Fruit fly (Drosophila melanogaster) whole organism, embryonic: ENCODE data around the gene Ssl2.

ENCODE experiments used
- Adf1 ChIP-seq: fragments of 200-800 bp; sonication (Bioruptor generic); IDR thresholded peaks from 2 replicates; pipeline ENCODE4 v1.3.6; 2022; ENCODE audit warnings: missing biosample characterization, missing genetic modification characterization
- Awh ChIP-seq: fragments of 200-800 bp; sonication (Bioruptor generic); IDR thresholded peaks from 2 replicates; pipeline ENCODE4, ENCODE4 v1.3.6; 2022; ENCODE audit warnings: missing biosample characterization, missing genetic modification characterization
- CG10321 ChIP-seq: fragments of 200-800 bp; sonication (Bioruptor generic); IDR thresholded peaks from 2 replicates; pipeline ENCODE4 v1.3.6; 2022; ENCODE audit warnings: missing biosample characterization, missing genetic modification characterization
- CG11696 ChIP-seq: fragments of 200-800 bp; sonication (Bioruptor generic); IDR thresholded peaks from 2 replicates; pipeline ENCODE4 v1.3.6; 2022; ENCODE audit warnings: missing biosample characterization, missing genetic modification characterization
- CG14441 ChIP-seq: fragments of 200-800 bp; sonication (Bioruptor generic); IDR thresholded peaks from 2 replicates; pipeline ENCODE4 v1.3.6; 2022; ENCODE audit warnings: missing biosample characterization, missing genetic modification characterization
- CG14710 ChIP-seq: fragments of 200-800 bp; sonication (Bioruptor generic); optimal IDR thresholded peaks from 3 replicates; lab custom pipeline; 2019; ENCODE audit warnings: missing biosample characterization, mild to moderate bottlenecking, missing genetic modification characterization, moderate library complexity
- CG15073 ChIP-seq: fragments of 200-800 bp; sonication (Bioruptor generic); optimal IDR thresholded peaks from 2 replicates; lab custom pipeline; 2016; ENCODE audit warnings: missing biosample characterization, missing genetic modification characterization
- CG1603 ChIP-seq: fragments of 200-800 bp; sonication (Bioruptor generic); optimal IDR thresholded peaks from 2 replicates; lab custom pipeline; 2019; ENCODE audit warnings: missing biosample characterization, mild to moderate bottlenecking, missing genetic modification characterization, moderate library complexity
- CG16779 ChIP-seq: fragments of 200-800 bp; sonication (Bioruptor generic); IDR thresholded peaks from 2 replicates; pipeline ENCODE4 v1.3.6; 2022; ENCODE audit warnings: missing biosample characterization, missing genetic modification characterization
- CG17186 ChIP-seq: fragments of 200-800 bp; sonication (Bioruptor generic); optimal IDR thresholded peaks from 3 replicates; lab custom pipeline; 2017; ENCODE audit warnings: missing biosample characterization, missing genetic modification reagents, missing genetic modification characterization
- CG17568 ChIP-seq: fragments of 200-800 bp; sonication (Bioruptor generic); optimal IDR thresholded peaks from 2 replicates; lab custom pipeline; 2018; ENCODE audit warnings: missing biosample characterization, mild to moderate bottlenecking, missing genetic modification characterization, moderate library complexity
- CG18619 ChIP-seq: fragments of 200-800 bp; sonication (Bioruptor generic); optimal IDR thresholded peaks from 3 replicates; lab custom pipeline; 2017; ENCODE audit warnings: missing biosample characterization, mild to moderate bottlenecking, missing genetic modification characterization
- CG2116 ChIP-seq: fragments of 200-800 bp; sonication (Bioruptor generic); optimal IDR thresholded peaks from 3 replicates; lab custom pipeline; 2018; ENCODE audit warnings: missing biosample characterization, mild to moderate bottlenecking, missing genetic modification characterization
- CG2120 ChIP-seq: fragments of 200-800 bp; sonication (Bioruptor generic); optimal IDR thresholded peaks from 3 replicates; lab custom pipeline; 2016; ENCODE audit warnings: missing biosample characterization, missing genetic modification characterization
- CG2202 ChIP-seq: fragments of 200-800 bp; sonication (Bioruptor generic); optimal IDR thresholded peaks from 2 replicates; lab custom pipeline; 2018; ENCODE audit warnings: missing biosample characterization, mild to moderate bottlenecking, missing genetic modification characterization
- CG3163 ChIP-seq: fragments of 200-800 bp; sonication (Bioruptor generic); optimal IDR thresholded peaks from 3 replicates; lab custom pipeline; 2016; ENCODE audit warnings: missing biosample characterization, missing genetic modification characterization
- CG32532 ChIP-seq: fragments of 200-800 bp; sonication (Bioruptor generic); IDR thresholded peaks from 2 replicates; pipeline ENCODE4 v1.3.6; 2022; ENCODE audit warnings: missing biosample characterization, missing genetic modification characterization
- CG3407 ChIP-seq: fragments of 200-800 bp; sonication (Bioruptor generic); optimal IDR thresholded peaks from 2 replicates; lab custom pipeline; 2018; ENCODE audit warnings: missing biosample characterization, mild to moderate bottlenecking, missing genetic modification characterization
- CG4282 ChIP-seq: fragments of 200-800 bp; sonication (Bioruptor generic); optimal IDR thresholded peaks from 2 replicates; lab custom pipeline; 2016; ENCODE audit warnings: missing biosample characterization, missing genetic modification characterization
- CG7745 ChIP-seq: fragments of 200-800 bp; sonication (Bioruptor generic); optimal IDR thresholded peaks from 2 replicates; lab custom pipeline; 2018; ENCODE audit warnings: missing biosample characterization, mild to moderate bottlenecking, missing genetic modification characterization, moderate library complexity
- CG7928 ChIP-seq: fragments of 200-800 bp; sonication (Bioruptor generic); optimal IDR thresholded peaks from 2 replicates; lab custom pipeline; 2017; ENCODE audit warnings: missing biosample characterization, mild to moderate bottlenecking, missing genetic modification characterization
- CG7963 ChIP-seq: fragments of 200-800 bp; sonication (Bioruptor generic); IDR thresholded peaks from 3 replicates; pipeline ENCODE4 v1.3.6; 2022; ENCODE audit warnings: missing biosample characterization, missing genetic modification characterization; ENCODE audit not compliant: partially characterized antibody
- CG8359 ChIP-seq: fragments of 200-800 bp; sonication (Bioruptor generic); optimal IDR thresholded peaks from 2 replicates; lab custom pipeline; 2017; ENCODE audit warnings: missing biosample characterization, mild to moderate bottlenecking, missing genetic modification characterization, borderline replicate concordance
- Eip74EF ChIP-seq, 2 experiments: fragments of 200-800 bp in 1 of 2; fragments of >200 bp in 1 of 2; sonication (Bioruptor generic) in 1 of 2; optimal IDR thresholded peaks; 2 replicates each; lab custom pipeline; 2017 to 2019; ENCODE audit warnings: missing biosample characterization in 2 of 2, missing genetic modification characterization in 2 of 2, mild to moderate bottlenecking in 1 of 2, moderate library complexity in 1 of 2
- Ets65A ChIP-seq: fragments of 200-800 bp; sonication (Bioruptor generic); peaks from one replicate; lab custom pipeline; 2016; ENCODE audit warnings: missing biosample characterization, missing genetic modification characterization
- HLH4C ChIP-seq: fragments of 200-800 bp; sonication (Bioruptor generic); IDR thresholded peaks from 3 replicates; pipeline ENCODE4 v1.3.6; 2022; ENCODE audit warnings: missing biosample characterization, missing genetic modification characterization; ENCODE audit not compliant: partially characterized antibody
- HLH54F ChIP-seq: fragments of 200-800 bp; sonication (Bioruptor generic); optimal IDR thresholded peaks from 3 replicates; lab custom pipeline; 2016; ENCODE audit warnings: missing biosample characterization, missing genetic modification characterization
- Hr39 ChIP-seq: fragments of >200 bp; optimal IDR thresholded peaks from 2 replicates; lab custom pipeline; 2017
- Med ChIP-seq: fragments of 200-800 bp; sonication (Bioruptor generic); peaks from one replicate; lab custom pipeline; 2016; ENCODE audit warnings: missing biosample characterization, missing genetic modification characterization, mild to moderate bottlenecking, inconsistent platforms, moderate library complexity
- NfI ChIP-seq: fragments of 200-800 bp; sonication (Bioruptor generic); optimal IDR thresholded peaks from 3 replicates; lab custom pipeline; 2018; ENCODE audit warnings: missing biosample characterization, mild to moderate bottlenecking, missing genetic modification characterization, moderate library complexity
- Opbp ChIP-seq: fragments of 200-800 bp; sonication (Bioruptor generic); IDR thresholded peaks from 3 replicates; pipeline ENCODE4 v1.3.6; 2022; ENCODE audit warnings: missing biosample characterization, missing genetic modification characterization; ENCODE audit not compliant: partially characterized antibody
- PHDP ChIP-seq: fragments of 200-800 bp; sonication (Bioruptor generic); optimal IDR thresholded peaks from 3 replicates; lab custom pipeline; 2018; ENCODE audit warnings: missing biosample characterization, mild to moderate bottlenecking, missing genetic modification characterization, moderate library complexity
- Ssrp ChIP-seq: fragments of 200-800 bp; sonication (Bioruptor generic); optimal IDR thresholded peaks from 2 replicates; lab custom pipeline; 2018; ENCODE audit warnings: missing biosample characterization, mild to moderate bottlenecking, missing genetic modification characterization, moderate library complexity
- ap ChIP-seq: fragments of 200-800 bp; sonication (Bioruptor generic); IDR thresholded peaks from 2 replicates; pipeline ENCODE4 v1.3.6; 2022; ENCODE audit warnings: missing biosample characterization, missing genetic modification characterization
- bsh ChIP-seq, 2 experiments: fragments of 200-800 bp; sonication (Bioruptor generic); optimal IDR thresholded peaks; 2 replicates each; lab custom pipeline; 2017 to 2018; ENCODE audit warnings: mild to moderate bottlenecking in 2 of 2, missing biosample characterization in 2 of 2, missing genetic modification characterization in 2 of 2, moderate library complexity in 1 of 2
- chif ChIP-seq, 2 experiments: fragments of 200-800 bp; sonication (Bioruptor generic); optimal IDR thresholded peaks; 3 replicates each; lab custom pipeline; 2016; ENCODE audit warnings: missing biosample characterization in 2 of 2, missing genetic modification characterization in 2 of 2
- crol ChIP-seq: fragments of 200-800 bp; sonication (Bioruptor generic); IDR thresholded peaks from 2 replicates; pipeline ENCODE4 v1.3.6; 2022; ENCODE audit warnings: missing biosample characterization, missing genetic modification characterization
- dati ChIP-seq: fragments of 200-800 bp; sonication (Bioruptor generic); IDR thresholded peaks from 2 replicates; pipeline ENCODE4 v1.3.6; 2022; ENCODE audit warnings: missing biosample characterization, missing genetic modification characterization
- h ChIP-seq: fragments of >200 bp; optimal IDR thresholded peaks from 2 replicates; lab custom pipeline; 2017
- hb ChIP-seq: fragments of 200-800 bp; sonication (Bioruptor generic); IDR thresholded peaks from 3 replicates; pipeline ENCODE4 v1.3.6; 2022; ENCODE audit warnings: missing biosample characterization, missing genetic modification characterization; ENCODE audit not compliant: partially characterized antibody
- jing ChIP-seq: fragments of 200-800 bp; sonication (Bioruptor generic); optimal IDR thresholded peaks from 2 replicates; lab custom pipeline; 2018; ENCODE audit warnings: missing biosample characterization, mild to moderate bottlenecking, missing genetic modification characterization
- kni ChIP-seq: fragments of 200-800 bp; sonication (Bioruptor generic); optimal IDR thresholded peaks from 3 replicates; lab custom pipeline; 2017; ENCODE audit warnings: mild to moderate bottlenecking, missing biosample characterization, missing genetic modification reagents, missing genetic modification characterization
- luna ChIP-seq: fragments of 200-800 bp; sonication (Bioruptor generic); optimal IDR thresholded peaks from 2 replicates; lab custom pipeline; 2016; ENCODE audit warnings: missing biosample characterization, missing genetic modification characterization
- mld ChIP-seq: fragments of 200-800 bp; sonication (Bioruptor generic); IDR thresholded peaks from 3 replicates; pipeline ENCODE4 v1.3.6; 2022; ENCODE audit warnings: missing biosample characterization, missing genetic modification characterization; ENCODE audit not compliant: partially characterized antibody
- nmo ChIP-seq: fragments of 200-800 bp; sonication (Bioruptor generic); optimal IDR thresholded peaks from 2 replicates; lab custom pipeline; 2018; ENCODE audit warnings: missing biosample characterization, mild to moderate bottlenecking, missing genetic modification characterization, moderate library complexity
- peb ChIP-seq: fragments of 200-800 bp; sonication (Bioruptor generic); IDR thresholded peaks from 2 replicates; pipeline ENCODE4 v1.3.6; 2022; ENCODE audit warnings: missing biosample characterization, missing genetic modification characterization
- prd ChIP-seq, 3 experiments: fragments of >200 bp in 2 of 3; fragments of 200-800 bp in 1 of 3; sonication (Bioruptor generic) in 1 of 3; optimal IDR thresholded peaks in 2 of 3; IDR thresholded peaks in 1 of 3; 2 replicates in 2 of 3; 3 replicates in 1 of 3; pipeline versions ENCODE4 v1.3.6 to Lab custom; 2017 to 2022; ENCODE audit warnings: missing biosample characterization in 1 of 3, missing genetic modification characterization in 1 of 3
- row ChIP-seq: fragments of 200-800 bp; sonication (Bioruptor generic); IDR thresholded peaks from 3 replicates; pipeline ENCODE4 v1.3.6; 2022; ENCODE audit warnings: missing biosample characterization, missing genetic modification characterization
- sens ChIP-seq: fragments of 200-800 bp; sonication (Bioruptor generic); peaks from one replicate; lab custom pipeline; 2016; ENCODE audit warnings: missing biosample characterization, missing genetic modification characterization
- sna ChIP-seq: fragments of 200-800 bp; sonication (Bioruptor generic); IDR thresholded peaks from 2 replicates; pipeline ENCODE4 v1.3.6; 2022; ENCODE audit warnings: missing biosample characterization, missing genetic modification characterization; ENCODE audit not compliant: partially characterized antibody
- zen ChIP-seq: fragments of 200-800 bp; sonication (Bioruptor generic); optimal IDR thresholded peaks from 3 replicates; lab custom pipeline; 2018; ENCODE audit warnings: missing biosample characterization, mild to moderate bottlenecking, missing genetic modification characterization, moderate library complexity

The Ssl2 gene

dm6 chr3R:29074001-29074609, 41.7 kb upstream of the Ssl2 start (continued):
- no peak for TF ChIP-seq CG17186 (GFP tag; lab: Kevin White, UChicago)
- no peak for TF ChIP-seq Ssrp
- no peak for TF ChIP-seq luna
- peak; percentile 21 for TF ChIP-seq CG2202 (tag; lab: Kevin White, UChicago)
- peak in 1 of 2 experiments; percentile 10 for TF ChIP-seq bsh (GFP tag; optimal IDR thresholded peaks at IDR 0.05; lab: Kevin White, UChicago)
- no peak for TF ChIP-seq CG2116
- no peak; the same call in 1 of the 2 replicates for TF ChIP-seq CG32532
- peak; percentile 41; the same call in 1 of the 2 replicates for TF ChIP-seq CG10321 (GFP tag; lab: Robert Waterston, UW)
- TF ChIP-seq CG14441 (GFP tag; lab: Robert Waterston, UW), result no peak
- peak; percentile 31 for TF ChIP-seq sens (GFP tag; lab: Kevin White, UChicago)
- TF ChIP-seq PHDP (tag; lab: Kevin White, UChicago), result peak; percentile 14
- TF ChIP-seq HLH4C (GFP tag; lab: Robert Waterston, UW), result no peak
- no peak for TF ChIP-seq CG4282 (GFP tag; lab: Kevin White, UChicago)
- no peak for TF ChIP-seq CG15073 (GFP tag; lab: Kevin White, UChicago)
- no peak for TF ChIP-seq hb (GFP tag; lab: Robert Waterston, UW)
- TF ChIP-seq CG16779 (GFP tag; lab: Robert Waterston, UW), result no peak
- TF ChIP-seq Opbp (GFP tag; lab: Robert Waterston, UW), result no peak
- TF ChIP-seq CG18619, result no peak
- TF ChIP-seq CG2120, result no peak
- TF ChIP-seq CG17568 (GFP tag; lab: Kevin White, UChicago), result no peak
- TF ChIP-seq CG7963 (GFP tag; lab: Robert Waterston, UW), result no peak
- TF ChIP-seq chif (GFP tag; optimal IDR thresholded peaks at IDR 0.05; lab: Kevin White, UChicago), result no peak
- no peak for TF ChIP-seq prd (optimal IDR thresholded peaks at IDR 0.05; lab: Kevin White, UChicago)
- no peak for TF ChIP-seq prd (GFP tag; IDR thresholded peaks at IDR 0.05; lab: Robert Waterston, UW)
- no peak for TF ChIP-seq CG7928 (GFP tag; lab: Kevin White, UChicago)
- no peak for TF ChIP-seq CG3407 (GFP tag; lab: Kevin White, UChicago)
- no peak for TF ChIP-seq row (GFP tag; lab: Robert Waterston, UW)
- TF ChIP-seq crol (GFP tag; lab: Robert Waterston, UW), result peak; percentile 75
- no peak for TF ChIP-seq ap (GFP tag; lab: Robert Waterston, UW)
- peak; percentile 10 for TF ChIP-seq CG3163 (GFP tag; lab: Kevin White, UChicago)
- TF ChIP-seq kni (GFP tag; lab: Kevin White, UChicago), result peak; percentile 97
- no peak for TF ChIP-seq h
- no peak for TF ChIP-seq Adf1 (GFP tag; lab: Robert Waterston, UW)
- TF ChIP-seq CG7745, result no peak
- TF ChIP-seq HLH54F (GFP tag; lab: Kevin White, UChicago), result no peak
- TF ChIP-seq Ets65A (GFP tag; lab: Kevin White, UChicago), result peak; percentile 49
- TF ChIP-seq CG14710 (tag; lab: Kevin White, UChicago), result no peak
- no peak for TF ChIP-seq mld (GFP tag; lab: Robert Waterston, UW)
- TF ChIP-seq sna, result 0 out of 2 replicates have a peak, but pooled peaks have one; percentile 27
- TF ChIP-seq, all 482 proteins: peak for 77

DNA sequence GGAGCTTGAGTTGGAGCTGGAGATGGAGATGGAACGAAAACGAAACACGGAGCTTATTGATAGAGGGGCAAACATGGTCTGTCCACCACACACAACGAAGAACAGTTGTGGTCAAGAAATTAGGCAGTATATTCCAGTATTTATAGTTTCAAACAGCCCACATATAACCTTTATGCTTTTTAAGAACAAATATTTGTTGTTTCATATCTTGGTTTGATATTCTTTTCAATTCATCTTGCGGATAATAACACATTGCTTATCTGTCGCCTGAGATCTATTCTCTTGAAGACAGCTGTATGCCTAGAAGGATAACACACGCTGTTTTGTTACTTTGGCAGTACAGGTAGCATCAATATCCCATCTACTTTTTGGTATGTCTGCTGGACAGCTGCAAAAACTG, 40.4 kb upstream of the Ssl2 start:
- peak; percentile 9 for TF ChIP-seq CG1603 (tag; lab: Kevin White, UChicago)
- 0 out of 2 replicates have a peak, but pooled peaks have one; percentile 52 for TF ChIP-seq CG11696
- TF ChIP-seq Hr39 (lab: Kevin White, UChicago), result no peak
- no peak for TF ChIP-seq Awh (GFP tag; lab: Robert Waterston, UW)
- no peak for TF ChIP-seq Eip74EF (GFP tag; optimal IDR thresholded peaks at IDR 0.05; lab: Kevin White, UChicago)
- TF ChIP-seq NfI (GFP tag; lab: Kevin White, UChicago), result no peak
- no peak for TF ChIP-seq peb
- peak; percentile 1 for TF ChIP-seq zen (tag; lab: Kevin White, UChicago)
- no peak for TF ChIP-seq jing (GFP tag; lab: Kevin White, UChicago)
- peak; percentile 35 for TF ChIP-seq Med
- no peak for TF ChIP-seq CG8359 (GFP tag; lab: Kevin White, UChicago)
- TF ChIP-seq dati (GFP tag; lab: Robert Waterston, UW), result no peak
- no peak for TF ChIP-seq prd (optimal IDR thresholded peaks at IDR 0.05; lab: Kevin White, UChicago)
- no peak for TF ChIP-seq prd (GFP tag; IDR thresholded peaks at IDR 0.05; lab: Robert Waterston, UW)
- no peak for TF ChIP-seq nmo (GFP tag; lab: Kevin White, UChicago)
